Worm (Caenorhabditis elegans): ENCODE measurements around the gene C18A3.7.

- TF ChIP-seq dmd-4 (tag; optimal IDR thresholded peaks at IDR 0.05; ENCODE audit: borderline replicate concordance) = no peak
- TF ChIP-seq nhr-11 (tag; optimal IDR thresholded peaks at IDR 0.05) = no peak
- TF ChIP-seq tbx-2 (tag; optimal IDR thresholded peaks at IDR 0.05) = no peak
- TF ChIP-seq nhr-232 (tag; optimal IDR thresholded peaks at IDR 0.05) = no peak
- TF ChIP-seq ets-4 (tag; optimal IDR thresholded peaks at IDR 0.05) = no peak
- TF ChIP-seq unc-86 (tag; optimal IDR thresholded peaks at IDR 0.05) = no peak
- no peak for TF ChIP-seq dve-1 (tag; optimal IDR thresholded peaks at IDR 0.05)
- TF ChIP-seq pqm-1 (tag; optimal IDR thresholded peaks at IDR 0.05) = no peak
- no peak for TF ChIP-seq zip-5 (tag; optimal IDR thresholded peaks at IDR 0.05)
- no peak for TF ChIP-seq unc-42 (tag; optimal IDR thresholded peaks at IDR 0.05)
- TF ChIP-seq sox-4 (tag; optimal IDR thresholded peaks at IDR 0.05) = no peak
- no peak for TF ChIP-seq hlh-15 (tag; optimal IDR thresholded peaks at IDR 0.05)
- no peak for TF ChIP-seq ama-1 (optimal IDR thresholded peaks at IDR 0.05)
- TF ChIP-seq ahr-1 (tag; optimal IDR thresholded peaks at IDR 0.05) = no peak
These were observed 12.4 kb downstream of the C18A3.7 start, which contains the start of gene zipt-3 for ce11 chrII:5717831-5718230.
